Worm (Caenorhabditis elegans): ENCODE results near the gene ZK1248.15.

ce11 chrII:5838453-5838852, at the start of gene ZK1248.15:
- TF ChIP-seq elt-2 (tag; optimal IDR thresholded peaks at IDR 0.05) = no peak
- TF ChIP-seq egl-27 (tag; optimal IDR thresholded peaks at IDR 0.05) = no peak
- no peak for TF ChIP-seq nhr-77 (tag; optimal IDR thresholded peaks at IDR 0.05)
- no peak for TF ChIP-seq unc-62 (GFP tag; optimal IDR thresholded peaks at IDR 0.05)
- no peak for TF ChIP-seq jun-1 (tag; optimal IDR thresholded peaks at IDR 0.05)
- TF ChIP-seq nhr-28 (tag; optimal IDR thresholded peaks at IDR 0.05) = no peak
- TF ChIP-seq tbx-2 (tag; optimal IDR thresholded peaks at IDR 0.05) = no peak
